Fruit fly (Drosophila melanogaster): ENCODE data around the gene CG14143.

CG14143 gene

DNA sequence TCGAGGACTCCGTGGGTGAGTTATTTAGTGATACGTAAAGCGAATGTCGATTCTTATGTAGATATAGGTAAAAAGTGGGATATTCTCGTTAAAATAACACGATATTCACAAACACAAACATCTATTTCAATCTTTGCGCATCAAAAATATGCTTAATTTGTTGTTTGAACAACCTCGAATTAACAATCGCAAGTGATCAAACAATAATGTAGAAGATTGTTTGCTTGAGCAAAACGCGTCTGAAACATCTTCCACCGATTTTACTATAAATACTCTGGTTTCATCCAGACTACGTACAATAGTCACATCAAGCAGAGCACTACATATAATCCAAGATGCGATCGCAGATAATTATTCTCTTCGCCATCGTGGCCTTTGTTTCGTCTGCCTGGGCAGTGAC, 4.3 kb upstream of the CG14143 start, which contains the start of gene nol:
Gene nol (plus strand): TSS at position 301 of the 400 bp plus-strand sequence.
- TF ChIP-seq CG2202 (tag; optimal IDR thresholded peaks at IDR 0.05) (no peak), CG2116 (GFP tag; optimal IDR thresholded peaks at IDR 0.05) (no peak), vnd (GFP tag; IDR thresholded peaks at IDR 0.05; ENCODE audit: partially characterized antibody) (no peak), Abd-B (GFP tag; optimal IDR thresholded peaks at IDR 0.05) (no peak), dysf (GFP tag; IDR thresholded peaks at IDR 0.05) (no peak)

DNA sequence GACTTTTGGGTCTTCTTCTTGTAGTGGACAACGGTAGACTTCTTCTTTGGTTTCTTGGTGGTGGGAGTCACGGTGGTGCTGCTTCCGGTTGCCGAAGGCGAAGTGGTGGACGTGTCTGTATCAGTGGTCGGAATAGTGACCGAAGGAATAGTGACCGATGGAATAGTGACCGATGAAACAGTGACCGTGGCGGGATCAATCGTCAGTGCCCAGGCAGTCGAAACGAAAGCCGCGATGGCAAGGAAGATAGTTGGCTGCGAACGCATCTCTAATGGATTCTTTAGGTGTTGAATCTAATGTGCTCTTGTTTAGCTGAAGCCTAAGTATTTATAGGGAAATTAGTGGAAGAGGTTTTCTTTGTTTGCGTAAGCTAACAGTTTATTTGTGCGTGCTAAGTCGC, 2.7 kb upstream of the CG14143 start, which contains the start of gene CG32074:
Gene CG32074 (minus strand): TSS at position 268 of the 400 bp plus-strand sequence.
- TF ChIP-seq CG31441 (GFP tag; IDR thresholded peaks at IDR 0.05) (0 out of 2 replicates have a peak, but pooled peaks have one; percentile 35), CG3995 (GFP tag; optimal IDR thresholded peaks at IDR 0.05) (peak; percentile 80), pfk (GFP tag; optimal IDR thresholded peaks at IDR 0.05) (peak; percentile 54)

DNA sequence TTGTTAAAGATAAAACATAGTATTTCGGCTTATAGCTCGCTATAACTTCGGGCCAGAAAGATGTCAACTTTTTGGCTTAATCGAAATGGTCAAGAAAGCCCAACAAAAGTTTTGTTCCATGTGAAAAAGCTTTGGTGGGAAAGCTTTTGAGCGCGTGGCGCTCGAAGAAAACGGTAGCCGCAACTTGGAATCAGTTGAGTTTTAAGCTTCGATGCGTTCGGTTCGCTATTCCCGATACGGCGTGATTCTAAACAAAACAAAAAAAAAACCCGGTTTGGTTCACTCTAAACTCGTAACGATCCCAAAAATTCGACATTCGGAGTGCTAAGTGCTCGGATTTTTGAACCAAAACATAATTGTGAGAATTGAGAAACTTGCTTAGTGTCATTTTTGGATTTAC, 1.1 kb downstream of the CG14143 start, which contains the start of gene IRSp53:
Gene IRSp53 (plus strand): TSS at position 204 of the 400 bp plus-strand sequence.
- TF ChIP-seq ftz-f1 (GFP tag; optimal IDR thresholded peaks at IDR 0.05) (no peak), pum (GFP tag; optimal IDR thresholded peaks at IDR 0.05) (no peak), ato (GFP tag; IDR thresholded peaks at IDR 0.05; ENCODE audit: partially characterized antibody) (peak; percentile 51; the same call in 1 of the 2 replicates), tna (GFP tag; IDR thresholded peaks at IDR 0.05; ENCODE audit: partially characterized antibody) (peak; percentile 38; the same call in 1 of the 2 replicates), klu (GFP tag; IDR thresholded peaks at IDR 0.05) (no peak), Jarid2 (GFP tag; optimal IDR thresholded peaks at IDR 0.05) (peak; percentile 79), CG32532 (GFP tag; IDR thresholded peaks at IDR 0.05) (no peak), gro (GFP tag; optimal IDR thresholded peaks at IDR 0.05) (peak; percentile 21), tll (GFP tag; optimal IDR thresholded peaks at IDR 0.05) (no peak), cwo (GFP tag; optimal IDR thresholded peaks at IDR 0.05) (no peak), CG15514 (GFP tag; optimal IDR thresholded peaks at IDR 0.05) (peak; percentile 61), corto (GFP tag; optimal IDR thresholded peaks at IDR 0.05) (peak; percentile 0), dysf (GFP tag; IDR thresholded peaks at IDR 0.05) (no peak), Drgx (GFP tag; IDR thresholded peaks at IDR 0.05) (0 out of 2 replicates have a peak, but pooled peaks have one; percentile 5), Ets97D (GFP tag; optimal IDR thresholded peaks at IDR 0.05) (no peak), stc (GFP tag; IDR thresholded peaks at IDR 0.05) (no peak), CG11723 (GFP tag; optimal IDR thresholded peaks at IDR 0.05) (no peak), CG10959 (GFP tag; IDR thresholded peaks at IDR 0.05) (no peak), Rx (GFP tag; IDR thresholded peaks at IDR 0.05) (no peak), Bgb (GFP tag; IDR thresholded peaks at IDR 0.05; ENCODE audit: partially characterized antibody) (0 out of 2 replicates have a peak, but pooled peaks have one; percentile 17), sens (GFP tag) (peak; percentile 57), Bdp1 (GFP tag; optimal IDR thresholded peaks at IDR 0.05) (no peak), sqz (GFP tag; optimal IDR thresholded peaks at IDR 0.05) (peak; percentile 37), esg (GFP tag; conservative IDR thresholded peaks at IDR 0.05) (no peak), CG3281 (GFP tag; optimal IDR thresholded peaks at IDR 0.05) (no peak), jigr1 (GFP tag; IDR thresholded peaks at IDR 0.05) (no peak), CG15696 (tag; optimal IDR thresholded peaks at IDR 0.05) (no peak), fd3F (GFP tag; optimal IDR thresholded peaks at IDR 0.05) (no peak), CTCF (GFP tag; optimal IDR thresholded peaks at IDR 0.05) (peak; percentile 77), CG9817 (tag; optimal IDR thresholded peaks at IDR 0.05) (no peak), run (tag; optimal IDR thresholded peaks at IDR 0.05) (no peak), CG3838 (GFP tag; optimal IDR thresholded peaks at IDR 0.05) (no peak), H2.0 (GFP tag; IDR thresholded peaks at IDR 0.05) (no peak), Fer2 (tag; optimal IDR thresholded peaks at IDR 0.05) (no peak), Ssrp (tag; optimal IDR thresholded peaks at IDR 0.05) (no peak), hkb (optimal IDR thresholded peaks at IDR 0.05) (no peak), hkb (GFP tag; IDR thresholded peaks at IDR 0.05) (no peak), Atf6 (GFP tag; IDR thresholded peaks at IDR 0.05) (no peak), cato (GFP tag; optimal IDR thresholded peaks at IDR 0.05; ENCODE audit: borderline replicate concordance) (no peak), CG10321 (GFP tag; IDR thresholded peaks at IDR 0.05) (no peak), CG8359 (GFP tag; optimal IDR thresholded peaks at IDR 0.05; ENCODE audit: borderline replicate concordance) (no peak)

Data from whole organism, embryonic.